Worm (Caenorhabditis elegans): ENCODE results near the gene grl-11.

ce11 chrIII:9109172-9109571 lies 9.0 kb downstream of the grl-11 start, which contains the start of gene cya-1:
- TF ChIP-seq aly-2 (tag; optimal IDR thresholded peaks at IDR 0.05) (no peak), elt-3 (tag; optimal IDR thresholded peaks at IDR 0.05) (no peak), ztf-11 (tag; optimal IDR thresholded peaks at IDR 0.05) (no peak), snpc-4 (tag; optimal IDR thresholded peaks at IDR 0.05) (no peak), nhr-12 (tag; optimal IDR thresholded peaks at IDR 0.05) (no peak)
